Fruit fly (Drosophila melanogaster) whole organism, embryonic: Measurements from ENCODE around the gene CG13252.

ENCODE experiments used
- B-H1 ChIP-seq: fragments of 200-800 bp; sonication (Bioruptor generic); IDR thresholded peaks from 3 replicates; pipeline ENCODE4 v1.3.6; 2022; ENCODE audit warnings: missing biosample characterization, missing genetic modification characterization
- BtbVII ChIP-seq: fragments of 200-800 bp; sonication (Bioruptor generic); optimal IDR thresholded peaks from 3 replicates; lab custom pipeline; 2017; ENCODE audit warnings: missing biosample characterization, mild to moderate bottlenecking, missing genetic modification characterization
- CG10267 ChIP-seq: fragments of 200-800 bp; sonication (Bioruptor generic); optimal IDR thresholded peaks from 2 replicates; lab custom pipeline; 2018; ENCODE audit warnings: missing biosample characterization, mild to moderate bottlenecking, missing genetic modification characterization, moderate library complexity
- CG10462 ChIP-seq: fragments of 200-800 bp; sonication (Bioruptor generic); optimal IDR thresholded peaks from 2 replicates; lab custom pipeline; 2016; ENCODE audit warnings: missing biosample characterization, missing genetic modification characterization
- CG11247 ChIP-seq: fragments of 200-800 bp; sonication (Bioruptor generic); IDR thresholded peaks from 2 replicates; pipeline ENCODE4 v1.3.6; 2022; ENCODE audit warnings: missing biosample characterization, missing genetic modification characterization
- CG14050 ChIP-seq: fragments of 200-800 bp; sonication (Bioruptor generic); IDR thresholded peaks from 3 replicates; pipeline ENCODE4 v1.3.6; 2022; ENCODE audit warnings: missing biosample characterization, missing genetic modification characterization
- CG15073 ChIP-seq: fragments of 200-800 bp; sonication (Bioruptor generic); optimal IDR thresholded peaks from 2 replicates; lab custom pipeline; 2016; ENCODE audit warnings: missing biosample characterization, missing genetic modification characterization
- CG17186 ChIP-seq: fragments of 200-800 bp; sonication (Bioruptor generic); optimal IDR thresholded peaks from 3 replicates; lab custom pipeline; 2017; ENCODE audit warnings: missing biosample characterization, missing genetic modification reagents, missing genetic modification characterization
- CG17568 ChIP-seq: fragments of 200-800 bp; sonication (Bioruptor generic); optimal IDR thresholded peaks from 2 replicates; lab custom pipeline; 2018; ENCODE audit warnings: missing biosample characterization, mild to moderate bottlenecking, missing genetic modification characterization, moderate library complexity
- CG18764 ChIP-seq: fragments of 200-800 bp; sonication (Bioruptor generic); optimal IDR thresholded peaks from 3 replicates; lab custom pipeline; 2016; ENCODE audit warnings: missing biosample characterization, missing genetic modification characterization
- CG2199 ChIP-seq: fragments of 200-800 bp; sonication (Bioruptor generic); IDR thresholded peaks from 3 replicates; pipeline ENCODE4 v1.3.6; 2022; ENCODE audit warnings: missing biosample characterization, missing genetic modification characterization
- CG2875 ChIP-seq: fragments of 200-800 bp; sonication (Bioruptor generic); optimal IDR thresholded peaks from 2 replicates; lab custom pipeline; 2017; ENCODE audit warnings: missing biosample characterization, mild to moderate bottlenecking, missing genetic modification characterization, missing genetic modification reagents
- CG30431 ChIP-seq: fragments of 200-800 bp; sonication (Bioruptor generic); optimal IDR thresholded peaks from 2 replicates; lab custom pipeline; 2017; ENCODE audit warnings: missing biosample characterization, missing genetic modification characterization
- CG3838 ChIP-seq: fragments of 200-800 bp; sonication (Bioruptor generic); optimal IDR thresholded peaks from 3 replicates; lab custom pipeline; 2016; ENCODE audit warnings: missing biosample characterization, missing genetic modification characterization
- CG42726 ChIP-seq: fragments of 200-800 bp; sonication (Bioruptor generic); IDR thresholded peaks from 2 replicates; pipeline ENCODE4 v1.3.6; 2022; ENCODE audit warnings: missing biosample characterization, missing genetic modification characterization; ENCODE audit not compliant: partially characterized antibody
- CG9437 ChIP-seq: fragments of 200-800 bp; sonication (Bioruptor generic); optimal IDR thresholded peaks from 2 replicates; lab custom pipeline; 2018; ENCODE audit warnings: missing biosample characterization, mild to moderate bottlenecking, missing genetic modification characterization
- CG9609 ChIP-seq: fragments of 200-800 bp; sonication (Bioruptor generic); optimal IDR thresholded peaks from 3 replicates; lab custom pipeline; 2016; ENCODE audit warnings: missing biosample characterization, missing genetic modification characterization
- Deaf1 ChIP-seq: fragments of 200-800 bp; optimal IDR thresholded peaks from 3 replicates; lab custom pipeline; 2019; ENCODE audit warnings: missing biosample characterization, mild to moderate bottlenecking, missing genetic modification characterization, moderate library complexity
- Dip2 ChIP-seq: fragments of 200-800 bp; sonication (Bioruptor generic); IDR thresholded peaks from 2 replicates; pipeline ENCODE4 v1.3.6; 2022; ENCODE audit warnings: missing biosample characterization, missing genetic modification characterization
- Fer1 ChIP-seq: fragments of 200-800 bp; sonication (Bioruptor generic); optimal IDR thresholded peaks from 2 replicates; lab custom pipeline; 2017; ENCODE audit warnings: missing biosample characterization, mild to moderate bottlenecking, missing genetic modification characterization
- HmgZ ChIP-seq: fragments of 200-800 bp; sonication (Bioruptor generic); optimal IDR thresholded peaks from 2 replicates; lab custom pipeline; 2018; ENCODE audit warnings: missing biosample characterization, mild to moderate bottlenecking, missing genetic modification characterization
- Hr39 ChIP-seq: fragments of >200 bp; optimal IDR thresholded peaks from 2 replicates; lab custom pipeline; 2017
- MBD-R2 ChIP-seq: fragments of 200-800 bp; sonication (Bioruptor generic); IDR thresholded peaks from 2 replicates; pipeline ENCODE4 v1.3.6; 2022; ENCODE audit warnings: missing biosample characterization, missing genetic modification characterization
- Mad ChIP-seq: fragments of 200-800 bp; sonication (Bioruptor generic); optimal IDR thresholded peaks from 2 replicates; lab custom pipeline; 2016; ENCODE audit warnings: missing biosample characterization, missing genetic modification characterization
- Mrtf ChIP-seq: fragments of 200-800 bp; sonication (Bioruptor generic); IDR thresholded peaks from 3 replicates; pipeline ENCODE4 v1.3.6; 2022; ENCODE audit warnings: missing biosample characterization, missing genetic modification characterization
- Optix ChIP-seq: fragments of 200-800 bp; sonication (Bioruptor generic); IDR thresholded peaks from 3 replicates; pipeline ENCODE4 v1.3.6; 2022; ENCODE audit warnings: missing biosample characterization, missing genetic modification characterization
- Poxn ChIP-seq: fragments of 200-800 bp; sonication (Bioruptor generic); IDR thresholded peaks from 2 replicates; pipeline ENCODE4 v1.3.6; 2022; ENCODE audit warnings: missing biosample characterization, missing genetic modification characterization
- Rfx ChIP-seq: fragments of 200-800 bp; sonication (Bioruptor generic); IDR thresholded peaks from 2 replicates; pipeline ENCODE4 v1.3.6; 2022; ENCODE audit warnings: missing biosample characterization, missing genetic modification characterization
- Rx ChIP-seq: fragments of 200-800 bp; sonication (Bioruptor generic); IDR thresholded peaks from 2 replicates; pipeline ENCODE4 v1.3.6; 2022; ENCODE audit warnings: missing biosample characterization, missing genetic modification characterization
- Sox102F ChIP-seq: fragments of 200-800 bp; sonication (Bioruptor generic); optimal IDR thresholded peaks from 2 replicates; lab custom pipeline; 2018; ENCODE audit warnings: missing biosample characterization, mild to moderate bottlenecking, missing genetic modification characterization, moderate library complexity
- Taf1 ChIP-seq: fragments of 200-800 bp; sonication (Bioruptor generic); IDR thresholded peaks from 2 replicates; pipeline ENCODE4 v1.3.6; 2022; ENCODE audit warnings: missing biosample characterization, missing genetic modification characterization
- Usf ChIP-seq: fragments of 200-800 bp; sonication (Bioruptor generic); optimal IDR thresholded peaks from 2 replicates; lab custom pipeline; 2017; ENCODE audit warnings: missing genotype, missing biosample characterization, missing genetic modification characterization
- ac ChIP-seq: fragments of 200-800 bp; sonication (Bioruptor generic); optimal IDR thresholded peaks from 3 replicates; lab custom pipeline; 2017; ENCODE audit warnings: missing biosample characterization, mild to moderate bottlenecking, missing genetic modification characterization
- dm ChIP-seq: fragments of 200-800 bp; sonication (Bioruptor generic); optimal IDR thresholded peaks from 3 replicates; lab custom pipeline; 2016; ENCODE audit warnings: missing biosample characterization, missing genetic modification characterization
- ewg ChIP-seq: fragments of 200-800 bp; sonication (Bioruptor generic); optimal IDR thresholded peaks from 3 replicates; lab custom pipeline; 2017; ENCODE audit warnings: mild to moderate bottlenecking, missing biosample characterization, missing genetic modification reagents, missing genetic modification characterization
- fu2 ChIP-seq: fragments of 200-800 bp; sonication (Bioruptor generic); optimal IDR thresholded peaks from 2 replicates; lab custom pipeline; 2016; ENCODE audit warnings: missing biosample characterization, missing genetic modification characterization
- gce ChIP-seq: fragments of 200-800 bp; sonication (Bioruptor generic); IDR thresholded peaks from 3 replicates; pipeline ENCODE4 v1.3.6; 2022; ENCODE audit warnings: missing biosample characterization, missing genetic modification characterization
- gro ChIP-seq: fragments of 200-800 bp; sonication (Bioruptor generic); optimal IDR thresholded peaks from 2 replicates; lab custom pipeline; 2016; ENCODE audit warnings: missing biosample characterization, missing genetic modification characterization
- gt ChIP-seq: fragments of 200-800 bp; sonication (Bioruptor generic); IDR thresholded peaks from 2 replicates; pipeline ENCODE4 v1.3.6; 2022; ENCODE audit warnings: missing biosample characterization, missing genetic modification characterization
- lilli ChIP-seq: fragments of 200-800 bp; sonication (Bioruptor generic); optimal IDR thresholded peaks from 3 replicates; lab custom pipeline; 2016; ENCODE audit warnings: missing biosample characterization, missing genetic modification characterization
- maf-S ChIP-seq: fragments of 200-800 bp; sonication (Bioruptor generic); optimal IDR thresholded peaks from 2 replicates; lab custom pipeline; 2016; ENCODE audit warnings: missing biosample characterization, missing genetic modification characterization
- mam ChIP-seq: fragments of 200-800 bp; sonication (Bioruptor generic); optimal IDR thresholded peaks from 3 replicates; lab custom pipeline; 2016; ENCODE audit warnings: missing biosample characterization, missing genetic modification characterization
- odd ChIP-seq: fragments of 200-800 bp; sonication (Bioruptor generic); optimal IDR thresholded peaks from 2 replicates; lab custom pipeline; 2017; ENCODE audit warnings: missing biosample characterization, mild to moderate bottlenecking, missing genetic modification characterization
- onecut ChIP-seq: fragments of 200-800 bp; sonication (Bioruptor generic); IDR thresholded peaks from 2 replicates; pipeline ENCODE4 v1.3.6; 2022; ENCODE audit warnings: missing biosample characterization, missing genetic modification characterization
- seq ChIP-seq: fragments of 200-800 bp; sonication (Bioruptor generic); IDR thresholded peaks from 2 replicates; pipeline ENCODE4 v1.3.6; 2022; ENCODE audit warnings: missing biosample characterization, missing genetic modification characterization
- tio ChIP-seq: fragments of 200-800 bp; sonication (Bioruptor generic); optimal IDR thresholded peaks from 2 replicates; lab custom pipeline; 2017; ENCODE audit warnings: missing biosample characterization, missing genetic modification characterization, inconsistent platforms
- tna ChIP-seq: fragments of 200-800 bp; sonication (Bioruptor generic); IDR thresholded peaks from 2 replicates; pipeline ENCODE4 v1.3.6; 2022; ENCODE audit warnings: missing biosample characterization, missing genetic modification characterization; ENCODE audit not compliant: partially characterized antibody
- zen2 ChIP-seq: fragments of 200-800 bp; sonication (Bioruptor generic); IDR thresholded peaks from 3 replicates; pipeline ENCODE4 v1.3.6; 2022; ENCODE audit warnings: missing biosample characterization, missing genetic modification characterization; ENCODE audit not compliant: partially characterized antibody

Gene CG13252

dm6 chr3L:20711397-20711796, 19.0 kb upstream of the CG13252 start (continued):
- no peak for TF ChIP-seq Taf1 (GFP tag; lab: Robert Waterston, UW)
- peak; percentile 17; the same call in 1 of the 2 replicates for TF ChIP-seq MBD-R2 (GFP tag; lab: Robert Waterston, UW)
- peak; percentile 81 for TF ChIP-seq CG42726 (GFP tag; lab: Robert Waterston, UW)
- no peak for TF ChIP-seq Fer1 (GFP tag; lab: Kevin White, UChicago)
- no peak for TF ChIP-seq zen2
- TF ChIP-seq Dip2 (GFP tag; lab: Robert Waterston, UW) = no peak
- TF ChIP-seq Sox102F (GFP tag; lab: Kevin White, UChicago) = peak; percentile 73
- no peak for TF ChIP-seq Poxn
- no peak for TF ChIP-seq CG17186 (GFP tag; lab: Kevin White, UChicago)
- peak; percentile 44 for TF ChIP-seq dm (GFP tag; lab: Kevin White, UChicago)
- no peak for TF ChIP-seq Usf (GFP tag; lab: Kevin White, UChicago)
- TF ChIP-seq CG2199 = peak; percentile 95
- peak; percentile 32 for TF ChIP-seq ac
- TF ChIP-seq fu2 (GFP tag; lab: Kevin White, UChicago) = peak; percentile 24
- TF ChIP-seq Mrtf (GFP tag; lab: Robert Waterston, UW) = no peak
- no peak for TF ChIP-seq CG15073 (GFP tag; lab: Kevin White, UChicago)
- TF ChIP-seq CG30431 (GFP tag; lab: Kevin White, UChicago) = peak; percentile 2
- TF ChIP-seq CG10462 (GFP tag; lab: Kevin White, UChicago) = peak; percentile 39
- TF ChIP-seq CG2875 (GFP tag; lab: Kevin White, UChicago) = peak; percentile 62
- peak; percentile 43 for TF ChIP-seq odd (GFP tag; lab: Kevin White, UChicago)
- TF ChIP-seq CG10267 (tag; lab: Kevin White, UChicago) = peak; percentile 56
- TF ChIP-seq tna = no peak
- peak; percentile 45 for TF ChIP-seq CG18764 (GFP tag; lab: Kevin White, UChicago)
- TF ChIP-seq Deaf1 = peak; percentile 11
- peak; percentile 10; the same call in 1 of the 2 replicates for TF ChIP-seq Rx (GFP tag; lab: Robert Waterston, UW)
- TF ChIP-seq CG17568 (GFP tag; lab: Kevin White, UChicago) = peak; percentile 55
- no peak for TF ChIP-seq CG3838 (GFP tag; lab: Kevin White, UChicago)
- TF ChIP-seq CG9609 = peak; percentile 28
- TF ChIP-seq Hr39 (lab: Kevin White, UChicago) = no peak
- peak; percentile 77 for TF ChIP-seq CG11247 (GFP tag; lab: Robert Waterston, UW)
- TF ChIP-seq Rfx (GFP tag; lab: Robert Waterston, UW) = peak; percentile 81
- TF ChIP-seq gro (GFP tag; lab: Kevin White, UChicago) = peak; percentile 21
- peak; percentile 15 for TF ChIP-seq CG9437 (GFP tag; lab: Kevin White, UChicago)
- peak; percentile 32 for TF ChIP-seq mam (GFP tag; lab: Kevin White, UChicago)
- no peak for TF ChIP-seq gt (GFP tag; lab: Robert Waterston, UW)
- peak; percentile 76 for TF ChIP-seq HmgZ
- no peak for TF ChIP-seq Optix
- TF ChIP-seq seq (GFP tag; lab: Robert Waterston, UW) = no peak
- peak; percentile 41 for TF ChIP-seq maf-S
- TF ChIP-seq ewg (GFP tag; lab: Kevin White, UChicago) = peak; percentile 66
- TF ChIP-seq CG14050 (GFP tag; lab: Robert Waterston, UW) = peak; percentile 28; the same call in 1 of the 3 replicates
- peak; percentile 39; the same call in 2 of the 3 replicates for TF ChIP-seq B-H1 (GFP tag; lab: Robert Waterston, UW)
- peak; percentile 62 for TF ChIP-seq onecut (GFP tag; lab: Robert Waterston, UW)
- TF ChIP-seq tio (GFP tag; lab: Kevin White, UChicago) = peak; percentile 26
- 0 out of 3 replicates have a peak, but pooled peaks have one; percentile 49 for TF ChIP-seq gce
- TF ChIP-seq lilli = peak; percentile 52
- peak; percentile 70 for TF ChIP-seq Mad
- peak; percentile 47 for TF ChIP-seq BtbVII (GFP tag; lab: Kevin White, UChicago)
- TF ChIP-seq, all 482 proteins: peak for 270
